Fruit fly (Drosophila melanogaster) whole organism, embryonic: ENCODE data around the gene CG43218.

Source experiments
- Asciz ChIP-seq: fragments of 200-800 bp; sonication (Bioruptor generic); optimal IDR thresholded peaks from 2 replicates; lab custom pipeline; 2017; ENCODE audit warnings: missing biosample characterization, mild to moderate bottlenecking, missing genetic modification characterization, missing genetic modification reagents
- Atf-2 ChIP-seq: fragments of 200-800 bp; sonication (Bioruptor generic); optimal IDR thresholded peaks from 2 replicates; lab custom pipeline; 2016; ENCODE audit warnings: missing biosample characterization, missing genetic modification characterization
- Bteb2 ChIP-seq: fragments of 200-800 bp; sonication (Bioruptor generic); optimal IDR thresholded peaks from 2 replicates; lab custom pipeline; 2016; ENCODE audit warnings: missing biosample characterization, missing genetic modification characterization
- CG10267 ChIP-seq: fragments of 200-800 bp; sonication (Bioruptor generic); optimal IDR thresholded peaks from 2 replicates; lab custom pipeline; 2018; ENCODE audit warnings: missing biosample characterization, mild to moderate bottlenecking, missing genetic modification characterization, moderate library complexity
- CG10462 ChIP-seq: fragments of 200-800 bp; sonication (Bioruptor generic); optimal IDR thresholded peaks from 2 replicates; lab custom pipeline; 2016; ENCODE audit warnings: missing biosample characterization, missing genetic modification characterization
- CG10959 ChIP-seq: fragments of 200-800 bp; sonication (Bioruptor generic); IDR thresholded peaks from 2 replicates; pipeline ENCODE4 v1.3.6; 2022; ENCODE audit warnings: missing biosample characterization, missing genetic modification characterization
- CG1233 ChIP-seq: fragments of 200-800 bp; sonication (Bioruptor generic); optimal IDR thresholded peaks from 4 replicates; lab custom pipeline; 2018; ENCODE audit warnings: missing biosample characterization, mild to moderate bottlenecking, missing genetic modification characterization
- CG13123 ChIP-seq: fragments of 200-800 bp; sonication (Bioruptor generic); optimal IDR thresholded peaks from 2 replicates; lab custom pipeline; 2016; ENCODE audit warnings: missing biosample characterization, missing genetic modification characterization
- CG14860 ChIP-seq: fragments of 200-800 bp; sonication (Bioruptor generic); IDR thresholded peaks from 3 replicates; pipeline ENCODE4 v1.3.6; 2022; ENCODE audit warnings: missing biosample characterization, missing genetic modification characterization; ENCODE audit not compliant: partially characterized antibody
- CG15269 ChIP-seq: fragments of 200-800 bp; sonication (Bioruptor generic); optimal IDR thresholded peaks from 2 replicates; lab custom pipeline; 2018; ENCODE audit warnings: missing biosample characterization, mild to moderate bottlenecking, missing genetic modification characterization, moderate library complexity
- CG15479 ChIP-seq: fragments of 200-800 bp; sonication (Bioruptor generic); optimal IDR thresholded peaks from 3 replicates; lab custom pipeline; 2019; ENCODE audit warnings: missing biosample characterization, mild to moderate bottlenecking, missing genetic modification characterization, moderate library complexity
- CG16813 ChIP-seq: fragments of 200-800 bp; sonication (Bioruptor generic); IDR thresholded peaks from 3 replicates; pipeline ENCODE4 v1.3.6; 2022; ENCODE audit warnings: missing biosample characterization, missing genetic modification characterization; ENCODE audit not compliant: partially characterized antibody
- CG17385 ChIP-seq: fragments of 200-800 bp; sonication (Bioruptor generic); optimal IDR thresholded peaks from 3 replicates; lab custom pipeline; 2018; ENCODE audit warnings: missing biosample characterization, mild to moderate bottlenecking, missing genetic modification characterization
- CG2116 ChIP-seq: fragments of 200-800 bp; sonication (Bioruptor generic); optimal IDR thresholded peaks from 3 replicates; lab custom pipeline; 2018; ENCODE audit warnings: missing biosample characterization, mild to moderate bottlenecking, missing genetic modification characterization
- CG31224 ChIP-seq: fragments of 200-800 bp; sonication (Bioruptor generic); IDR thresholded peaks from 2 replicates; pipeline ENCODE4 v1.3.6; 2022; ENCODE audit warnings: missing biosample characterization, missing genetic modification characterization
- CG32767 ChIP-seq: fragments of 200-800 bp; sonication (Bioruptor generic); IDR thresholded peaks from 2 replicates; pipeline ENCODE4 v1.3.6; 2022; ENCODE audit warnings: missing biosample characterization, missing genetic modification characterization
- CG3847 ChIP-seq: fragments of 200-800 bp; sonication (Bioruptor generic); IDR thresholded peaks from 2 replicates; pipeline ENCODE4 v1.3.6; 2022; ENCODE audit warnings: missing biosample characterization, missing genetic modification characterization
- CG43689 ChIP-seq: fragments of 200-800 bp; sonication (Bioruptor generic); IDR thresholded peaks from 2 replicates; pipeline ENCODE4 v1.3.6; 2022; ENCODE audit warnings: missing biosample characterization, missing genetic modification characterization
- CG4854 ChIP-seq: fragments of 200-800 bp; sonication (Bioruptor generic); optimal IDR thresholded peaks from 2 replicates; lab custom pipeline; 2016; ENCODE audit warnings: missing biosample characterization, missing genetic modification characterization, inconsistent platforms
- CG6813 ChIP-seq: fragments of 200-800 bp; sonication (Bioruptor generic); optimal IDR thresholded peaks from 2 replicates; lab custom pipeline; 2017; ENCODE audit warnings: missing biosample characterization, missing genetic modification characterization, mild to moderate bottlenecking, moderate library complexity, missing genetic modification reagents
- CG7928 ChIP-seq: fragments of 200-800 bp; sonication (Bioruptor generic); optimal IDR thresholded peaks from 2 replicates; lab custom pipeline; 2017; ENCODE audit warnings: missing biosample characterization, mild to moderate bottlenecking, missing genetic modification characterization
- CG8089 ChIP-seq: fragments of 200-800 bp; sonication (Bioruptor generic); optimal IDR thresholded peaks from 3 replicates; lab custom pipeline; 2016; ENCODE audit warnings: missing biosample characterization, missing genetic modification characterization
- CG8281 ChIP-seq: fragments of 200-800 bp; sonication (Bioruptor generic); optimal IDR thresholded peaks from 2 replicates; lab custom pipeline; 2018; ENCODE audit warnings: missing biosample characterization, mild to moderate bottlenecking, missing genetic modification characterization, moderate library complexity
- CG9215 ChIP-seq: fragments of 200-800 bp; sonication (Bioruptor generic); IDR thresholded peaks from 2 replicates; pipeline ENCODE4 v1.3.6; 2022; ENCODE audit warnings: missing biosample characterization, missing genetic modification characterization
- Dp ChIP-seq: fragments of 200-800 bp; sonication (Bioruptor generic); optimal IDR thresholded peaks from 2 replicates; lab custom pipeline; 2018; ENCODE audit warnings: missing biosample characterization, mild to moderate bottlenecking, missing genetic modification characterization, moderate library complexity
- Fer1 ChIP-seq: fragments of 200-800 bp; sonication (Bioruptor generic); optimal IDR thresholded peaks from 2 replicates; lab custom pipeline; 2017; ENCODE audit warnings: missing biosample characterization, mild to moderate bottlenecking, missing genetic modification characterization
- HmgZ ChIP-seq: fragments of 200-800 bp; sonication (Bioruptor generic); optimal IDR thresholded peaks from 2 replicates; lab custom pipeline; 2018; ENCODE audit warnings: missing biosample characterization, mild to moderate bottlenecking, missing genetic modification characterization
- Max ChIP-seq: fragments of 200-800 bp; sonication (Bioruptor generic); optimal IDR thresholded peaks from 2 replicates; lab custom pipeline; 2016; ENCODE audit warnings: missing biosample characterization, mild to moderate bottlenecking, missing genetic modification characterization
- Spps ChIP-seq: fragments of 200-800 bp; sonication (Bioruptor generic); optimal IDR thresholded peaks from 2 replicates; lab custom pipeline; 2018; ENCODE audit warnings: missing biosample characterization, mild to moderate bottlenecking, missing genetic modification characterization
- Sry-δ ChIP-seq: fragments of 200-800 bp; sonication (Bioruptor generic); optimal IDR thresholded peaks from 2 replicates; lab custom pipeline; 2016; ENCODE audit warnings: missing biosample characterization, missing genetic modification characterization
- Stat92E ChIP-seq, 3 experiments: fragments of >200 bp in 2 of 3; fragments of 200-800 bp in 1 of 3; sonication (Bioruptor generic) in 1 of 3; optimal IDR thresholded peaks; 2 replicates each; lab custom pipeline; 2017 to 2019; ENCODE audit warnings: missing biosample characterization in 3 of 3, missing genetic modification characterization in 3 of 3, mild to moderate bottlenecking in 1 of 3, moderate library complexity in 1 of 3
- dmrt11E ChIP-seq: fragments of 200-800 bp; sonication (Bioruptor generic); optimal IDR thresholded peaks from 3 replicates; lab custom pipeline; 2018; ENCODE audit warnings: missing biosample characterization, mild to moderate bottlenecking, missing genetic modification characterization, moderate library complexity
- dysf ChIP-seq: fragments of 200-800 bp; sonication (Bioruptor generic); IDR thresholded peaks from 3 replicates; pipeline ENCODE4 v1.3.6; 2022; ENCODE audit warnings: missing biosample characterization, missing genetic modification characterization
- esg ChIP-seq: fragments of 200-800 bp; sonication (Bioruptor generic); conservative IDR thresholded peaks from 2 replicates; pipeline ENCODE4 v1.3.6; 2022; ENCODE audit warnings: missing biosample characterization, missing genetic modification characterization
- ewg ChIP-seq: fragments of 200-800 bp; sonication (Bioruptor generic); optimal IDR thresholded peaks from 3 replicates; lab custom pipeline; 2017; ENCODE audit warnings: mild to moderate bottlenecking, missing biosample characterization, missing genetic modification reagents, missing genetic modification characterization
- fd96Cb ChIP-seq: fragments of 200-800 bp; sonication (Bioruptor generic); optimal IDR thresholded peaks from 2 replicates; lab custom pipeline; 2018; ENCODE audit warnings: missing biosample characterization, mild to moderate bottlenecking, missing genetic modification characterization, moderate library complexity
- nmo ChIP-seq: fragments of 200-800 bp; sonication (Bioruptor generic); optimal IDR thresholded peaks from 2 replicates; lab custom pipeline; 2018; ENCODE audit warnings: missing biosample characterization, mild to moderate bottlenecking, missing genetic modification characterization, moderate library complexity
- phol ChIP-seq: fragments of 200-800 bp; sonication (Bioruptor generic); optimal IDR thresholded peaks from 3 replicates; lab custom pipeline; 2018; ENCODE audit warnings: missing biosample characterization, mild to moderate bottlenecking, missing genetic modification characterization, moderate library complexity
- ro ChIP-seq: fragments of 200-800 bp; sonication (Bioruptor generic); IDR thresholded peaks from 2 replicates; pipeline ENCODE4 v1.3.6; 2022; ENCODE audit warnings: missing biosample characterization, missing genetic modification characterization
- run ChIP-seq: fragments of 200-800 bp; sonication (Bioruptor generic); optimal IDR thresholded peaks from 3 replicates; lab custom pipeline; 2018; ENCODE audit warnings: missing biosample characterization, mild to moderate bottlenecking, missing genetic modification characterization
- so ChIP-seq: fragments of 200-800 bp; sonication (Bioruptor generic); IDR thresholded peaks from 3 replicates; pipeline ENCODE4 v1.3.6; 2022; ENCODE audit warnings: missing biosample characterization, missing genetic modification characterization
- sqz ChIP-seq: fragments of 200-800 bp; sonication (Bioruptor generic); optimal IDR thresholded peaks from 3 replicates; lab custom pipeline; 2018; ENCODE audit warnings: missing biosample characterization, mild to moderate bottlenecking, missing genetic modification characterization
- tio ChIP-seq: fragments of 200-800 bp; sonication (Bioruptor generic); optimal IDR thresholded peaks from 2 replicates; lab custom pipeline; 2017; ENCODE audit warnings: missing biosample characterization, missing genetic modification characterization, inconsistent platforms
- ttk ChIP-seq: fragments of 200-800 bp; sonication (Bioruptor generic); IDR thresholded peaks from 2 replicates; pipeline ENCODE4 v2.1.2; 2022; ENCODE audit warnings: missing biosample characterization, missing genetic modification characterization
- vnd ChIP-seq: fragments of 200-800 bp; sonication (Bioruptor generic); IDR thresholded peaks from 3 replicates; pipeline ENCODE4 v1.3.6; 2022; ENCODE audit warnings: missing biosample characterization, missing genetic modification characterization; ENCODE audit not compliant: partially characterized antibody
- z ChIP-seq: fragments of 200-800 bp; sonication (Bioruptor generic); IDR thresholded peaks from 3 replicates; pipeline ENCODE4 v1.3.6; 2022; ENCODE audit warnings: missing biosample characterization, missing genetic modification characterization
- zfh1 ChIP-seq: fragments of 200-800 bp; sonication (Bioruptor generic); IDR thresholded peaks from 3 replicates; pipeline ENCODE4 v1.3.6; 2022; ENCODE audit warnings: missing biosample characterization, missing genetic modification characterization

Gene CG43218

dm6 chr3L:21276296-21277257 is 18.8 kb downstream of the CG43218 start (continued):
- TF ChIP-seq fd96Cb (tag; lab: Kevin White, UChicago) (peak; percentile 63), CG15479 (GFP tag; lab: Kevin White, UChicago) (peak; percentile 63), zfh1 (GFP tag; lab: Robert Waterston, UW) (peak; percentile 34; the same call in 1 of the 3 replicates), esg (GFP tag; lab: Robert Waterston, UW) (peak; percentile 36), dysf (GFP tag; lab: Robert Waterston, UW) (peak; percentile 65), Sry-δ (peak; percentile 12), CG10959 (GFP tag; lab: Robert Waterston, UW) (no peak; the same call in 1 of the 2 replicates), run (tag; lab: Kevin White, UChicago) (no peak), CG17385 (GFP tag; lab: Kevin White, UChicago) (peak; percentile 63), CG16813 (no peak), Bteb2 (GFP tag; lab: Kevin White, UChicago) (peak; percentile 61), CG8089 (GFP tag; lab: Kevin White, UChicago) (peak; percentile 18), CG32767 (no peak), CG13123 (GFP tag; lab: Kevin White, UChicago) (no peak), CG31224 (GFP tag; lab: Robert Waterston, UW) (peak; percentile 30; the same call in 1 of the 2 replicates), Asciz (GFP tag; lab: Kevin White, UChicago) (peak; percentile 73), z (peak; percentile 86), ttk (GFP tag; lab: Robert Waterston, UW) (0 out of 2 replicates have a peak, but pooled peaks have one; percentile 11), CG4854 (GFP tag; lab: Kevin White, UChicago) (peak; percentile 41), so (GFP tag; lab: Robert Waterston, UW) (peak; percentile 28; the same call in 1 of the 3 replicates), Fer1 (GFP tag; lab: Kevin White, UChicago) (peak; percentile 36), CG43689 (GFP tag; lab: Robert Waterston, UW) (peak; percentile 31; the same call in 1 of the 2 replicates), nmo (GFP tag; lab: Kevin White, UChicago) (peak; percentile 82), CG10462 (GFP tag; lab: Kevin White, UChicago) (peak; percentile 34), CG9215 (peak; percentile 53), CG6813 (GFP tag; lab: Kevin White, UChicago) (no peak), CG2116 (peak; percentile 24), dmrt11E (tag; lab: Kevin White, UChicago) (peak; percentile 74), tio (GFP tag; lab: Kevin White, UChicago) (peak; percentile 63), Spps (tag; lab: Kevin White, UChicago) (peak; percentile 27), CG3847 (GFP tag; lab: Robert Waterston, UW) (peak; percentile 42; the same call in 1 of the 2 replicates), Stat92E (GFP tag; optimal IDR thresholded peaks at IDR 0.05; lab: Kevin White, UChicago) (peak in 1 of 3 experiments; percentile 33), ro (GFP tag; lab: Robert Waterston, UW) (no peak), CG1233 (GFP tag; lab: Kevin White, UChicago) (peak; percentile 45), HmgZ (tag; lab: Kevin White, UChicago) (no peak), Max (peak; percentile 71), vnd (GFP tag; lab: Robert Waterston, UW) (no peak), Dp (peak; percentile 32), phol (tag; lab: Kevin White, UChicago) (peak; percentile 79), CG15269 (tag; lab: Kevin White, UChicago) (peak; percentile 57), CG14860 (GFP tag; lab: Robert Waterston, UW) (no peak), CG7928 (GFP tag; lab: Kevin White, UChicago) (peak; percentile 8), CG10267 (tag; lab: Kevin White, UChicago) (peak; percentile 64), ewg (GFP tag; lab: Kevin White, UChicago) (peak; percentile 41), CG8281 (peak; percentile 16), Atf-2 (GFP tag; lab: Kevin White, UChicago) (peak; percentile 65), sqz (GFP tag; lab: Kevin White, UChicago) (peak; percentile 29)
